Worm (Caenorhabditis elegans): ENCODE results near the gene K12H6.10.

ce11 chrII:2781355-2781754 lies 41.3 kb upstream of the K12H6.10 start, which contains the start of gene F08D12.2:
- TF ChIP-seq him-1 (tag; optimal IDR thresholded peaks at IDR 0.05) = no peak
- TF ChIP-seq dao-5 (tag; optimal IDR thresholded peaks at IDR 0.05) = no peak
- TF ChIP-seq W03F9.2 (tag; optimal IDR thresholded peaks at IDR 0.05) = no peak
